Fruit fly (Drosophila melanogaster) whole organism, embryonic: ENCODE results near the gene Cpr62Ba.

Experiments used
- CG12659 ChIP-seq: fragments of 200-800 bp; sonication (Bioruptor generic); optimal IDR thresholded peaks from 3 replicates; lab custom pipeline; 2017; ENCODE audit warnings: mild to moderate bottlenecking, missing biosample characterization, missing genetic modification reagents, missing genetic modification characterization
- CG1647 ChIP-seq: fragments of 200-800 bp; sonication (Bioruptor generic); optimal IDR thresholded peaks from 3 replicates; lab custom pipeline; 2016; ENCODE audit warnings: missing biosample characterization, missing genetic modification characterization
- CG31388 ChIP-seq: fragments of 200-800 bp; sonication (Bioruptor generic); optimal IDR thresholded peaks from 2 replicates; lab custom pipeline; 2016; ENCODE audit warnings: missing biosample characterization, missing genetic modification characterization
- CG3281 ChIP-seq: fragments of 200-800 bp; sonication (Bioruptor generic); optimal IDR thresholded peaks from 3 replicates; lab custom pipeline; 2017; ENCODE audit warnings: missing biosample characterization, mild to moderate bottlenecking, missing genetic modification characterization
- CG4707 ChIP-seq: fragments of 200-800 bp; sonication (Bioruptor generic); optimal IDR thresholded peaks from 2 replicates; lab custom pipeline; 2018; ENCODE audit warnings: missing biosample characterization, mild to moderate bottlenecking, missing genetic modification characterization, moderate library complexity
- CG8388 ChIP-seq: fragments of 200-800 bp; sonication (Bioruptor generic); optimal IDR thresholded peaks from 2 replicates; lab custom pipeline; 2019; ENCODE audit warnings: missing biosample characterization, mild to moderate bottlenecking, missing genetic modification characterization, moderate library complexity
- Dll ChIP-seq: fragments of 200-800 bp; sonication (Bioruptor generic); IDR thresholded peaks from 4 replicates; pipeline ENCODE4 v1.3.6; 2022; ENCODE audit warnings: missing biosample characterization, missing genetic modification characterization; ENCODE audit not compliant: partially characterized antibody
- NC2α ChIP-seq: fragments of 200-800 bp; sonication (Bioruptor generic); optimal IDR thresholded peaks from 2 replicates; lab custom pipeline; 2016; ENCODE audit warnings: missing biosample characterization, missing genetic modification characterization
- Sox102F ChIP-seq: fragments of 200-800 bp; sonication (Bioruptor generic); optimal IDR thresholded peaks from 2 replicates; lab custom pipeline; 2018; ENCODE audit warnings: missing biosample characterization, mild to moderate bottlenecking, missing genetic modification characterization, moderate library complexity
- ato ChIP-seq: fragments of 200-800 bp; sonication (Bioruptor generic); IDR thresholded peaks from 2 replicates; pipeline ENCODE4 v1.3.6; 2022; ENCODE audit warnings: missing biosample characterization, missing genetic modification characterization; ENCODE audit not compliant: partially characterized antibody
- crc ChIP-seq: fragments of 200-800 bp; sonication (Bioruptor generic); optimal IDR thresholded peaks from 2 replicates; lab custom pipeline; 2016; ENCODE audit warnings: missing biosample characterization, missing genetic modification characterization
- dysf ChIP-seq: fragments of 200-800 bp; sonication (Bioruptor generic); IDR thresholded peaks from 3 replicates; pipeline ENCODE4 v1.3.6; 2022; ENCODE audit warnings: missing biosample characterization, missing genetic modification characterization
- fru ChIP-seq: fragments of >200 bp; optimal IDR thresholded peaks from 2 replicates; lab custom pipeline; 2017
- sim ChIP-seq: fragments of 200-800 bp; sonication (Bioruptor generic); IDR thresholded peaks from 2 replicates; pipeline ENCODE4 v1.3.6; 2022; ENCODE audit warnings: missing biosample characterization, missing genetic modification characterization

DNA sequence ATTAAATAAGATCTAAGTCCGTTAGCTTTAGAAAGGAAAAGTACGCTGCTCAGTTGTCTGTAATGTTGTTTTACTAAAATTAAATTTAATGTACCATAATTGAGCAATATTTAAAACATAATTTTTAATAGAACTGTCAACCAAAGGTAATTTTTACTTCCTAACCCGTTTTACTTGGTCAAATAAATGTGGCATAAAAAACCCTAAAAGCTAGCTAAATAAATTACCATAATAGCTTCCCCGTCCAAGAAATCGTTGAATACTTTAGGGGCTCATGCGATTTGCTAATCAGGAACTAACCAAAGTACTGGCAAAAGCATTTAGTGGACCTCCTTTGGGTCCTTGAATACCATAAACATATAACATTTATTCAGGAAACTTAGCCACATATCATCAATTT, 18.9 kb upstream of the Cpr62Ba start:
- TF ChIP-seq Sox102F (GFP tag; lab: Kevin White, UChicago) (no peak), crc (GFP tag; lab: Kevin White, UChicago) (no peak), ato (GFP tag; lab: Robert Waterston, UW) (no peak), dysf (GFP tag; lab: Robert Waterston, UW) (no peak), CG31388 (GFP tag; lab: Kevin White, UChicago) (no peak), CG3281 (GFP tag; lab: Kevin White, UChicago) (no peak), CG1647 (GFP tag; lab: Kevin White, UChicago) (no peak), fru (lab: Kevin White, UChicago) (no peak), CG8388 (GFP tag; lab: Kevin White, UChicago) (no peak), NC2α (GFP tag; lab: Kevin White, UChicago) (no peak), CG12659 (GFP tag; lab: Kevin White, UChicago) (no peak), sim (no peak), Dll (no peak), CG4707 (no peak)
